Fruit fly (Drosophila melanogaster) whole organism, wandering third instar larva: Measurements from ENCODE around the gene sqz.

Experiments used
- Dif ChIP-seq: fragments of 200-275, 200-300 bp; sonication (Bioruptor generic); optimal IDR thresholded peaks from 2 replicates; lab custom pipeline; 2018; ENCODE audit warnings: missing biosample characterization, missing genetic modification characterization; ENCODE audit not compliant: partially characterized antibody
- Hr78 ChIP-seq: fragments of >200 bp; optimal IDR thresholded peaks from 2 replicates; lab custom pipeline; 2017; ENCODE audit warnings: missing biosample characterization, missing genetic modification characterization
- OdsH ChIP-seq: fragments of 200-800 bp; sonication (Bioruptor generic); optimal IDR thresholded peaks from 2 replicates; lab custom pipeline; 2016; ENCODE audit warnings: missing biosample characterization, mild to moderate bottlenecking, missing genetic modification characterization
- Rel ChIP-seq, 2 experiments: fragments of 200-800 bp; sonication (Bioruptor generic) in 1 of 2; optimal IDR thresholded peaks; 2 replicates in 1 of 2; 3 replicates in 1 of 2; lab custom pipeline; 2016 to 2019; ENCODE audit warnings: mild to moderate bottlenecking in 2 of 2, missing biosample characterization in 2 of 2, missing genetic modification characterization in 2 of 2, moderate library complexity in 1 of 2
- br ChIP-seq: fragments of 200-800 bp; sonication (Bioruptor generic); optimal IDR thresholded peaks from 2 replicates; lab custom pipeline; 2016; ENCODE audit warnings: missing biosample characterization, missing genetic modification characterization
- dl ChIP-seq, 2 experiments: fragments of 175-275, 200-275 bp in 1 of 2; fragments of 200-275 bp in 1 of 2; sonication (Bioruptor generic); optimal IDR thresholded peaks; lab custom pipeline; 2018; ENCODE audit warnings: mild to moderate bottlenecking in 2 of 2, missing biosample characterization in 2 of 2, missing genetic modification characterization in 2 of 2, moderate library complexity in 2 of 2; ENCODE audit not compliant: partially characterized antibody in 2 of 2, insufficient read depth in 1 of 2
- foxo ChIP-seq, 2 experiments: fragments of 200-800 bp; sonication (Bioruptor generic); optimal IDR thresholded peaks; 2 replicates in 1 of 2; 3 replicates in 1 of 2; lab custom pipeline; 2016 to 2017; ENCODE audit warnings: missing biosample characterization in 2 of 2, missing genetic modification characterization in 2 of 2
- lola ChIP-seq: fragments of >200 bp; optimal IDR thresholded peaks from 2 replicates; lab custom pipeline; 2017; ENCODE audit warnings: missing biosample characterization, missing genetic modification characterization
- pan ChIP-seq: fragments of >200 bp; optimal IDR thresholded peaks from 2 replicates; lab custom pipeline; 2017
- psq ChIP-seq: fragments of 200-800 bp; sonication (Bioruptor generic); optimal IDR thresholded peaks from 3 replicates; lab custom pipeline; 2017; ENCODE audit warnings: missing biosample characterization, mild to moderate bottlenecking, missing genetic modification characterization, moderate library complexity
- tai ChIP-seq: sonication (Bioruptor generic); optimal IDR thresholded peaks from 2 replicates; lab custom pipeline; 2016; ENCODE audit warnings: missing biosample characterization, missing genetic modification characterization
- usp ChIP-seq: fragments of >200 bp; optimal IDR thresholded peaks from 2 replicates; lab custom pipeline; 2017; ENCODE audit warnings: missing biosample characterization, missing genetic modification characterization

- TF ChIP-seq br (GFP tag; lab: Kevin White, UChicago) (no peak), Hr78 (GFP tag; lab: Kevin White, UChicago) (no peak), Dif (no peak), psq (no peak), tai (GFP tag; lab: Kevin White, UChicago) (no peak), lola (GFP tag; lab: Kevin White, UChicago) (no peak), OdsH (GFP tag; lab: Kevin White, UChicago) (no peak), Rel (GFP tag; optimal IDR thresholded peaks at IDR 0.05; lab: Kevin White, UChicago) (no peak), Rel (tag; optimal IDR thresholded peaks at IDR 0.05; lab: Kevin White, UChicago) (no peak), dl (GFP tag; optimal IDR thresholded peaks at IDR 0.05; lab: Kevin White, UChicago; ENCODE audit: insufficient read depth in 1 of 2, partially characterized antibody in 2 of 2) (no peak), foxo (GFP tag; optimal IDR thresholded peaks at IDR 0.05; lab: Kevin White, UChicago) (no peak), usp (GFP tag; lab: Kevin White, UChicago) (no peak), pan (no peak)
Measured at dm6 chr3R:19157997-19158396, 6.0 kb upstream of the sqz start.
